Worm (Caenorhabditis elegans): Measurements from ENCODE around the gene F02A9.7.

- TF ChIP-seq him-1 (tag; optimal IDR thresholded peaks at IDR 0.05) (no peak), dao-5 (tag; optimal IDR thresholded peaks at IDR 0.05) (no peak), W03F9.2 (tag; optimal IDR thresholded peaks at IDR 0.05) (no peak)
Measured at ce11 chrIII:9091392-9092291, 16.2 kb upstream of the F02A9.7 start, which contains the start of gene glp-1.
